Fruit fly (Drosophila melanogaster) whole organism, wandering third instar larva: ENCODE results near the gene SCCRO4.

Experiments
- CG9705 ChIP-seq: fragments of 200-800 bp; sonication (Bioruptor generic); optimal IDR thresholded peaks from 2 replicates; lab custom pipeline; 2018; ENCODE audit warnings: missing biosample characterization, mild to moderate bottlenecking, missing genetic modification characterization
- Rel ChIP-seq, 2 experiments: fragments of 200-800 bp; sonication (Bioruptor generic) in 1 of 2; optimal IDR thresholded peaks; 2 replicates in 1 of 2; 3 replicates in 1 of 2; lab custom pipeline; 2016 to 2019; ENCODE audit warnings: mild to moderate bottlenecking in 2 of 2, missing biosample characterization in 2 of 2, missing genetic modification characterization in 2 of 2, moderate library complexity in 1 of 2
- br ChIP-seq: fragments of 200-800 bp; sonication (Bioruptor generic); optimal IDR thresholded peaks from 2 replicates; lab custom pipeline; 2016; ENCODE audit warnings: missing biosample characterization, missing genetic modification characterization
- ey ChIP-seq: fragments of 200-800 bp; sonication (Bioruptor generic); optimal IDR thresholded peaks from 2 replicates; lab custom pipeline; 2016; ENCODE audit warnings: missing biosample characterization, missing genetic modification characterization
- psq ChIP-seq: fragments of 200-800 bp; sonication (Bioruptor generic); optimal IDR thresholded peaks from 3 replicates; lab custom pipeline; 2017; ENCODE audit warnings: missing biosample characterization, mild to moderate bottlenecking, missing genetic modification characterization, moderate library complexity

DNA sequence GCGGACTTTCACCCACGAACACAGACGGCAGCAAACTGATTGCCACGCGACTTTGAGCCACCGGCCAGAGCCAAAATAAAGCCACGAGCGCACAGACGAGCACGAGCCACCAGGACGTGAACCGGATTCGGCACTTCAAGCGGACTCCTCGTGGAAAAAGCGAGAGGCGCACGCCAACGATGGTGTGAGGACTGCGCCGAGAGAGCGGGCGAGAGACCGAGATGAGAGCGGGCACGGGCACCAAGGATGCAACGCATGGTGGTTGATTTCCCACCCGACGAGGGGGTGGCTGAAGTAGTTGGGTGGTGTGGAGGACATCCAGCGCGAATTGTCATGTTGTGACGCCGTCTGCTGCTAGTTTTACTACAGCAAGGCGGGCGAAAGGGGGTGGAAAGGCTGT is 4.1 kb upstream of the SCCRO4 start, which contains the start of gene gogo:
- TF ChIP-seq Rel (GFP tag; optimal IDR thresholded peaks at IDR 0.05; lab: Kevin White, UChicago) (no peak), Rel (tag; optimal IDR thresholded peaks at IDR 0.05; lab: Kevin White, UChicago) (no peak), psq (GFP tag; lab: Kevin White, UChicago) (no peak), CG9705 (GFP tag; lab: Kevin White, UChicago) (no peak), ey (GFP tag; lab: Kevin White, UChicago) (no peak), br (GFP tag; lab: Kevin White, UChicago) (no peak)
